Worm (Caenorhabditis elegans) whole organism, L4 larva: ENCODE results near the gene F52G3.8.

Experiments
- F26F4.8 ChIP-seq: fragments of 200-800 bp; sonication (Bioruptor generic); conservative IDR thresholded peaks from 2 replicates; pipeline ENCODE4 v1.3.6; 2022; ENCODE audit warnings: missing genetic modification characterization, missing compliant biosample characterization
- R02D3.7 ChIP-seq: fragments of 150-350 bp; sonication (generic microtip); optimal IDR thresholded peaks from 3 replicates; lab custom pipeline; 2014; ENCODE audit warnings: missing biosample characterization, missing genetic modification characterization
- T20F7.1 ChIP-seq: fragments of 200-800 bp; sonication (Bioruptor generic); optimal IDR thresholded peaks from 2 replicates; lab custom pipeline; 2018; ENCODE audit warnings: mild to moderate bottlenecking, missing genetic modification characterization, missing compliant biosample characterization
- Y75B8A.6 ChIP-seq: fragments of 200-800 bp; sonication (Bioruptor generic); IDR thresholded peaks from 2 replicates; pipeline ENCODE4 v1.3.6; 2022; ENCODE audit warnings: missing genetic modification reagents, missing genetic modification characterization, missing compliant biosample characterization
- ZK337.2 ChIP-seq: fragments of 200-800 bp; sonication (Bioruptor generic); IDR thresholded peaks from 2 replicates; pipeline ENCODE4 v1.3.6; 2022; ENCODE audit warnings: missing genetic modification reagents, missing genetic modification characterization, missing compliant biosample characterization
- aha-1 ChIP-seq: fragments of 150-350 bp; peaks from one replicate; lab custom pipeline; 2014; ENCODE audit warnings: missing biosample characterization, missing genetic modification characterization
- ama-1 ChIP-seq: fragments of 150-350 bp; optimal IDR thresholded peaks from 2 replicates; lab custom pipeline; 2014; ENCODE audit warnings: inconsistent platforms, mixed read lengths
- attf-4 ChIP-seq: sonication (generic microtip); optimal IDR thresholded peaks from 3 replicates; lab custom pipeline; 2017; ENCODE audit warnings: missing biosample characterization, missing genetic modification characterization
- ceh-28 ChIP-seq: fragments of 150-350 bp; optimal IDR thresholded peaks from 2 replicates; lab custom pipeline; 2014; ENCODE audit warnings: missing biosample characterization, missing genetic modification reagents, missing genetic modification characterization
- ceh-32 ChIP-seq: sonication (generic microtip); optimal IDR thresholded peaks from 2 replicates; lab custom pipeline; 2016; ENCODE audit warnings: mild to moderate bottlenecking, missing genetic modification characterization, missing compliant biosample characterization; ENCODE audit not compliant: poor library complexity
- ceh-62 ChIP-seq: sonication (generic microtip); optimal IDR thresholded peaks from 2 replicates; lab custom pipeline; 2017; ENCODE audit warnings: missing biosample characterization, missing genetic modification characterization
- ctbp-1 ChIP-seq: fragments of 200-800 bp; sonication (Bioruptor generic); IDR thresholded peaks from 2 replicates; pipeline ENCODE4 v1.3.6; 2022; ENCODE audit warnings: missing genetic modification reagents, missing genetic modification characterization, missing compliant biosample characterization
- daf-12 ChIP-seq: fragments of 150-350 bp; optimal IDR thresholded peaks from 2 replicates; lab custom pipeline; 2014; ENCODE audit warnings: missing biosample characterization, missing genetic modification reagents, missing genetic modification characterization
- daf-16 ChIP-seq, 3 experiments: sonication (generic microtip); optimal IDR thresholded peaks; 2 replicates each; lab custom pipeline; 2016 to 2017; ENCODE audit warnings: missing genetic modification characterization in 3 of 3, missing genetic modification reagents in 3 of 3, mild to moderate bottlenecking in 2 of 3, missing compliant biosample characterization in 2 of 3, missing biosample characterization in 1 of 3, moderate library complexity in 1 of 3
- daf-8 ChIP-seq: fragments of 200-800 bp; sonication (Bioruptor generic); IDR thresholded peaks from 2 replicates; pipeline ENCODE4 v1.3.6; 2022; ENCODE audit warnings: missing genetic modification characterization, missing compliant biosample characterization
- dmd-8 ChIP-seq: fragments of 200-800 bp; sonication (Bioruptor generic); IDR thresholded peaks from 2 replicates; pipeline ENCODE4 v1.3.6; 2022; ENCODE audit warnings: missing genetic modification characterization, missing compliant biosample characterization
- dpl-1 ChIP-seq: fragments of 150-350 bp; optimal IDR thresholded peaks from 2 replicates; lab custom pipeline; 2014; ENCODE audit warnings: missing biosample characterization, missing genetic modification reagents, missing genetic modification characterization
- egl-27 ChIP-seq: sonication (generic microtip); optimal IDR thresholded peaks from 3 replicates; lab custom pipeline; 2017; ENCODE audit warnings: missing biosample characterization, missing genetic modification reagents, missing genetic modification characterization
- fkh-10 ChIP-seq: fragments of 150-350 bp; optimal IDR thresholded peaks from 2 replicates; lab custom pipeline; 2014; ENCODE audit warnings: missing biosample characterization, missing genetic modification reagents, missing genetic modification characterization
- gei-8 ChIP-seq: fragments of 200-800 bp; sonication (Bioruptor generic); optimal IDR thresholded peaks from 2 replicates; lab custom pipeline; 2018; ENCODE audit warnings: mild to moderate bottlenecking, missing genetic modification characterization, missing compliant biosample characterization
- hmg-1.1 ChIP-seq: fragments of 200-800 bp; sonication (Bioruptor generic); IDR thresholded peaks from 2 replicates; pipeline ENCODE4 v1.3.6; 2022; ENCODE audit warnings: missing genetic modification reagents, missing genetic modification characterization, missing compliant biosample characterization
- jun-1 ChIP-seq: fragments of 150-350 bp; optimal IDR thresholded peaks from 2 replicates; lab custom pipeline; 2014; ENCODE audit warnings: missing biosample characterization, missing genetic modification reagents, missing genetic modification characterization
- lin-1 ChIP-seq: fragments of 200-800 bp; sonication (Bioruptor generic); IDR thresholded peaks from 2 replicates; pipeline ENCODE4 v1.3.6; 2022; ENCODE audit warnings: missing genetic modification reagents, missing genetic modification characterization, missing compliant biosample characterization
- lin-13 ChIP-seq: fragments of 150-350 bp; optimal IDR thresholded peaks from 2 replicates; lab custom pipeline; 2014; ENCODE audit warnings: missing biosample characterization, missing genetic modification reagents, missing genetic modification characterization
- lin-15B ChIP-seq: fragments of 150-350 bp; sonication (generic microtip); optimal IDR thresholded peaks from 3 replicates; lab custom pipeline; 2014; ENCODE audit warnings: missing biosample characterization, missing genetic modification characterization
- lin-38 ChIP-seq: fragments of 200-800 bp; sonication (Bioruptor generic); IDR thresholded peaks from 2 replicates; pipeline ENCODE4 v1.3.6; 2022; ENCODE audit warnings: missing genetic modification reagents, missing genetic modification characterization, missing compliant biosample characterization
- lsy-2 ChIP-seq, 2 experiments: fragments of 150-350 bp in 1 of 2; sonication (generic microtip) in 1 of 2; optimal IDR thresholded peaks; 2 replicates each; lab custom pipeline; 2014 to 2017; ENCODE audit warnings: missing biosample characterization in 2 of 2, missing genetic modification characterization in 2 of 2
- madf-5 ChIP-seq, 2 experiments: fragments of 200-800 bp; sonication (Bioruptor generic); IDR thresholded peaks; 2 replicates each; pipeline ENCODE4 v1.3.6; 2022; ENCODE audit warnings: missing compliant biosample characterization in 2 of 2, missing genetic modification characterization in 2 of 2
- mdl-1 ChIP-seq, 2 experiments: fragments of 150-350 bp in 1 of 2; sonication (generic microtip) in 1 of 2; optimal IDR thresholded peaks; 2 replicates each; lab custom pipeline; 2014 to 2017; ENCODE audit warnings: missing biosample characterization in 2 of 2, missing genetic modification characterization in 2 of 2
- mep-1 ChIP-seq: fragments of 150-350 bp; sonication (generic microtip); optimal IDR thresholded peaks from 3 replicates; lab custom pipeline; 2014; ENCODE audit warnings: missing biosample characterization, missing genetic modification characterization
- mxl-2 ChIP-seq: fragments of 200-800 bp; sonication (Bioruptor generic); conservative IDR thresholded peaks from 2 replicates; pipeline ENCODE4 v1.3.6; 2022; ENCODE audit warnings: missing genetic modification reagents, missing genetic modification characterization, missing compliant biosample characterization
- nhr-102 ChIP-seq: sonication (generic microtip); optimal IDR thresholded peaks from 2 replicates; lab custom pipeline; 2016; ENCODE audit warnings: mild to moderate bottlenecking, missing genetic modification characterization, moderate library complexity, missing compliant biosample characterization
- nhr-11 ChIP-seq: fragments of 150-350 bp; optimal IDR thresholded peaks from 2 replicates; lab custom pipeline; 2014; ENCODE audit warnings: missing biosample characterization, missing genetic modification characterization
- nhr-111 ChIP-seq: fragments of 200-800 bp; sonication (Bioruptor generic); optimal IDR thresholded peaks from 2 replicates; lab custom pipeline; 2018; ENCODE audit warnings: mild to moderate bottlenecking, missing genetic modification characterization, missing compliant biosample characterization
- nhr-237 ChIP-seq: sonication (generic microtip); optimal IDR thresholded peaks from 2 replicates; lab custom pipeline; 2017; ENCODE audit warnings: missing biosample characterization, missing genetic modification characterization
- nhr-25 ChIP-seq: sonication (generic microtip); optimal IDR thresholded peaks from 2 replicates; lab custom pipeline; 2017; ENCODE audit warnings: missing genetic modification characterization, mild to moderate bottlenecking, missing compliant biosample characterization, antibody characterized with exemption, moderate library complexity, borderline replicate concordance; ENCODE audit not compliant: insufficient read depth
- nhr-41 ChIP-seq: fragments of 200-800 bp; sonication (Bioruptor generic); IDR thresholded peaks from 2 replicates; pipeline ENCODE4 v1.3.6; 2022; ENCODE audit warnings: missing genetic modification reagents, missing genetic modification characterization, missing compliant biosample characterization
- nhr-48 ChIP-seq: sonication (generic microtip); optimal IDR thresholded peaks from 2 replicates; lab custom pipeline; 2016; ENCODE audit warnings: mild to moderate bottlenecking, missing genetic modification characterization, missing compliant biosample characterization
- nhr-6 ChIP-seq: fragments of 150-350 bp; optimal IDR thresholded peaks from 2 replicates; lab custom pipeline; 2014; ENCODE audit warnings: missing biosample characterization, missing genetic modification characterization
- pha-4 ChIP-seq, 2 experiments: fragments of 150-350 bp in 1 of 2; fragments of 200-800 bp in 1 of 2; sonication (Bioruptor generic) in 1 of 2; IDR thresholded peaks in 1 of 2; optimal IDR thresholded peaks in 1 of 2; 2 replicates each; pipeline versions ENCODE4 v1.3.6 to Lab custom; 2014 to 2022; ENCODE audit warnings: missing genetic modification characterization in 2 of 2, missing genetic modification reagents in 2 of 2, missing biosample characterization in 1 of 2, missing compliant biosample characterization in 1 of 2
- sdz-12 ChIP-seq: fragments of 200-800 bp; sonication (Bioruptor generic); optimal IDR thresholded peaks from 2 replicates; lab custom pipeline; 2018; ENCODE audit warnings: mild to moderate bottlenecking, missing genetic modification characterization, missing compliant biosample characterization
- skn-1 ChIP-seq: fragments of 150-350 bp; optimal IDR thresholded peaks from 2 replicates; lab custom pipeline; 2014; ENCODE audit warnings: missing biosample characterization, missing genetic modification characterization
- snpc-1.2 ChIP-seq: fragments of 200-800 bp; sonication (Bioruptor generic); IDR thresholded peaks from 2 replicates; pipeline ENCODE4 v1.3.6; 2022; ENCODE audit warnings: missing genetic modification reagents, missing genetic modification characterization, missing compliant biosample characterization
- spr-1 ChIP-seq: sonication (generic microtip); optimal IDR thresholded peaks from 2 replicates; lab custom pipeline; 2016; ENCODE audit warnings: mild to moderate bottlenecking, missing genetic modification characterization, missing compliant biosample characterization
- tag-97 ChIP-seq: fragments of 200-800 bp; sonication (Bioruptor generic); IDR thresholded peaks from 2 replicates; pipeline ENCODE4 v1.3.6; 2022; ENCODE audit warnings: missing genetic modification characterization, missing compliant biosample characterization
- tra-1 ChIP-seq: fragments of 200-800 bp; sonication (Bioruptor generic); IDR thresholded peaks from 2 replicates; pipeline ENCODE4 v1.3.6; 2022; ENCODE audit warnings: missing genetic modification reagents, missing genetic modification characterization, missing compliant biosample characterization
- vab-7 ChIP-seq: fragments of 200-800 bp; sonication (Bioruptor generic); IDR thresholded peaks from 2 replicates; pipeline ENCODE4 v1.3.6; 2022; ENCODE audit warnings: missing genetic modification reagents, missing genetic modification characterization, missing compliant biosample characterization
- zfp-3 ChIP-seq: fragments of 200-800 bp; sonication (Bioruptor generic); conservative IDR thresholded peaks from 2 replicates; pipeline ENCODE4 v1.3.6; 2022; ENCODE audit warnings: missing genetic modification reagents, missing genetic modification characterization, missing compliant biosample characterization
- zip-11 ChIP-seq: fragments of 200-800 bp; sonication (Bioruptor generic); IDR thresholded peaks from 2 replicates; pipeline ENCODE4 v1.3.6; 2022; ENCODE audit warnings: missing genetic modification characterization, missing compliant biosample characterization
- zip-2 ChIP-seq: fragments of 150-350 bp; optimal IDR thresholded peaks from 2 replicates; lab custom pipeline; 2014; ENCODE audit warnings: missing biosample characterization, missing genetic modification characterization
- ztf-11 ChIP-seq: fragments of 150-350 bp; optimal IDR thresholded peaks from 2 replicates; lab custom pipeline; 2014; ENCODE audit warnings: missing biosample characterization, missing genetic modification characterization

F52G3.8 gene

DNA sequence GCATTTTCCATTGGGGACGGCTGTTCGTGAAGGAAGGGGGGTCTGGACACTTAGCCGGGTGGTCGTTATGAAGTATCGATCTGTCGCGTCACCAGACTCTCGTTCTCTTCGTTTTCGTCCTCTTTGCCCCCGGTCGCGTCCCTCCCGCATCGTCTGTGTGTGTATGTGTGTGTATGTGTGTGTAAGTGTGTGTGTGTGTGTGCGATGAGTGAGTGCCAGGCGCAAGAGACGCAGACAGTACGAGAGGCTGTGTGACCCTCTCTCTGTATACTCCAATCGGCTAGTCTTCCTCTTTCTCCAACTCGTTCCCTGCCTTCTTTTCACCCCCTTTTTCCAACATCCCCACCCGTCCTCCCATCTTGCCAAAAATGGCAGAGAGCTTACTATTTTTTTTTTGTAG, 8.6 kb upstream of the F52G3.8 start:
- TF ChIP-seq madf-5 (GFP tag; IDR thresholded peaks at IDR 0.05; lab: Robert Waterston, UW) (no peak), nhr-237 (tag; lab: Kevin White, UChicago) (no peak), daf-12 (tag; lab: Kevin White, UChicago) (no peak), mep-1 (tag; lab: Kevin White, UChicago) (peak; percentile 94), lsy-2 (tag; optimal IDR thresholded peaks at IDR 0.05; lab: Kevin White, UChicago) (peak; percentile 81 to 86), gei-8 (GFP tag; lab: Kevin White, UChicago) (no peak), lin-1 (GFP tag; lab: Robert Waterston, UW) (0 out of 2 replicates have a peak, but pooled peaks have one; percentile 55), zip-11 (no peak), zfp-3 (GFP tag; lab: Robert Waterston, UW) (no peak), skn-1 (tag; lab: Kevin White, UChicago) (no peak), nhr-41 (GFP tag; lab: Robert Waterston, UW) (peak; percentile 38; the same call in 1 of the 2 replicates), ama-1 (lab: Kevin White, UChicago) (no peak), daf-16 (GFP tag; optimal IDR thresholded peaks at IDR 0.05; lab: Kevin White, UChicago) (peak in 1 of 2 experiments; percentile 31), daf-16 (tag; optimal IDR thresholded peaks at IDR 0.05; lab: Kevin White, UChicago) (peak; percentile 80), R02D3.7 (tag; lab: Kevin White, UChicago) (no peak), ctbp-1 (GFP tag; lab: Robert Waterston, UW) (peak; percentile 85), nhr-102 (tag; lab: Kevin White, UChicago) (peak; percentile 59), ceh-28 (tag; lab: Kevin White, UChicago) (peak; percentile 80), ceh-62 (tag; lab: Kevin White, UChicago) (no peak), hmg-1.1 (GFP tag; lab: Robert Waterston, UW) (peak; percentile 94), T20F7.1 (GFP tag; lab: Kevin White, UChicago) (no peak), mdl-1 (tag; optimal IDR thresholded peaks at IDR 0.05; lab: Kevin White, UChicago) (peak; percentile 44 to 89), tag-97 (GFP tag; lab: Robert Waterston, UW) (no peak), vab-7 (GFP tag; lab: Robert Waterston, UW) (peak; percentile 64; the same call in 1 of the 2 replicates), daf-8 (GFP tag; lab: Robert Waterston, UW) (no peak), lin-15B (tag; lab: Kevin White, UChicago) (no peak), zip-2 (tag; lab: Kevin White, UChicago) (no peak), nhr-111 (GFP tag; lab: Kevin White, UChicago) (no peak), snpc-1.2 (GFP tag; lab: Robert Waterston, UW) (peak; percentile 31; the same call in 1 of the 2 replicates), spr-1 (peak; percentile 50), nhr-11 (tag; lab: Kevin White, UChicago) (peak; percentile 85), mxl-2 (no peak), dmd-8 (GFP tag; lab: Robert Waterston, UW) (0 out of 2 replicates have a peak, but pooled peaks have one; percentile 47), jun-1 (tag; lab: Kevin White, UChicago) (no peak), sdz-12 (GFP tag; lab: Kevin White, UChicago) (no peak), F26F4.8 (GFP tag; lab: Robert Waterston, UW) (no peak), nhr-25 (peak; percentile 43), ceh-32 (peak; percentile 16), fkh-10 (peak; percentile 84), nhr-48 (tag; lab: Kevin White, UChicago) (peak; percentile 43), aha-1 (tag; lab: Kevin White, UChicago) (peak; percentile 99), attf-4 (tag; lab: Kevin White, UChicago) (no peak), ZK337.2 (no peak), pha-4 (GFP tag; IDR thresholded peaks at IDR 0.05; lab: Robert Waterston, UW) (peak; percentile 56; the same call in 1 of the 2 replicates), pha-4 (tag; optimal IDR thresholded peaks at IDR 0.05; lab: Kevin White, UChicago) (peak; percentile 4), lin-38 (GFP tag; lab: Robert Waterston, UW) (no peak; the same call in 1 of the 2 replicates), nhr-6 (tag; lab: Kevin White, UChicago) (peak; percentile 93), Y75B8A.6 (GFP tag; lab: Robert Waterston, UW) (no peak), dpl-1 (GFP tag; lab: Kevin White, UChicago) (peak; percentile 45), lin-13 (GFP tag; lab: Kevin White, UChicago) (peak; percentile 83), tra-1 (GFP tag; lab: Robert Waterston, UW) (peak; percentile 95), ztf-11 (tag; lab: Kevin White, UChicago) (no peak), egl-27 (tag; lab: Kevin White, UChicago) (no peak)
